Fruit fly (Drosophila melanogaster): ENCODE data around the gene CG32548.

CG32548 gene

DNA sequence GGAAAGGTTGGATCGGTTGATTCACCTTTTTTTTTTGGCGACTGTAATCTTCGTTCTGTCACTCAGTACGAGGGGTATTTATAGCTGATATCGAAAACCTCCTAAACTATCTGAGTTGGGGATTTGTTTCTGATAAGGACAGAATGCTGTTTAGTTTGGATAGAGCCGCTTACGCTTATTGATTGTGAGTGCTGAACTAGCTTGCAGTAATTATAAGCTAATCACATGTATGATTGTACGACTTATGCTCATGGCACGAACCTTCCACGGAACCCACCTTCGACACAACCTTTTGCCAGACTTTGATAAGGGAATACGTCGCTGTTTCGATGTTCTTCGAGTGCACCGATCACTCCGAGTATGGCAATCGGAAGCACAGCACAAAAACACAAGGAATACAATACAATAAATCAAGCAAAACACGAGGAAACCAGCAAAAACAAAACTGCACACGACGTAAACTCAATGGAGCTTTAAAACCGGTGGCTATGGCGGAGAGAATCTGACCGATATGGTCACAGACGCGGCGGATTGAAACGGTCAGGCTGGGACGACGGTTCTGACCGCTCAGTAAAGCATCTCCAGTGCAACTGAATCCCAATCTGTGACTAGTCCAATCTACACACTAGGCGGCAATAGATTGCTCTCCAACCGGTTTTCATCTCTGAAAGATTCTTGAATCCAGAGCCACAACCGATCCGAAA, 46.1 kb upstream of the CG32548 start, which contains the start of gene psh (continued):
- no peak for TF ChIP-seq CG16863 (GFP tag; optimal IDR thresholded peaks at IDR 0.05)
- TF ChIP-seq CG10543 (GFP tag; optimal IDR thresholded peaks at IDR 0.05), result no peak
- TF ChIP-seq Poxn (GFP tag; IDR thresholded peaks at IDR 0.05), result no peak
- peak; percentile 23 for TF ChIP-seq sug (tag; optimal IDR thresholded peaks at IDR 0.05)
- no peak for TF ChIP-seq cato (GFP tag; optimal IDR thresholded peaks at IDR 0.05; ENCODE audit: borderline replicate concordance)
- TF ChIP-seq CG2120 (GFP tag; optimal IDR thresholded peaks at IDR 0.05), result no peak
- TF ChIP-seq CG4617 (GFP tag; optimal IDR thresholded peaks at IDR 0.05; ENCODE audit: borderline replicate concordance), result no peak
- no peak for TF ChIP-seq CG9609 (GFP tag; optimal IDR thresholded peaks at IDR 0.05)
- TF ChIP-seq zf30C (GFP tag; optimal IDR thresholded peaks at IDR 0.05), result no peak
- TF ChIP-seq Atf-2 (GFP tag; optimal IDR thresholded peaks at IDR 0.05), result no peak
- no peak for TF ChIP-seq Hmr (GFP tag; optimal IDR thresholded peaks at IDR 0.05)
- no peak for TF ChIP-seq sisA (GFP tag; IDR thresholded peaks at IDR 0.05)
- no peak for TF ChIP-seq CG31365 (tag; optimal IDR thresholded peaks at IDR 0.05)
- TF ChIP-seq CG1832 (GFP tag; optimal IDR thresholded peaks at IDR 0.05), result no peak
- TF ChIP-seq HLH54F (GFP tag; optimal IDR thresholded peaks at IDR 0.05), result no peak
- no peak for TF ChIP-seq Sox102F (GFP tag; optimal IDR thresholded peaks at IDR 0.05)
- no peak for TF ChIP-seq Neu2 (GFP tag; optimal IDR thresholded peaks at IDR 0.05; ENCODE audit: borderline replicate concordance)
- TF ChIP-seq Doc2 (GFP tag; IDR thresholded peaks at IDR 0.05), result no peak
- peak in 1 of 2 experiments; percentile 66 for TF ChIP-seq Hr78 (GFP tag; optimal IDR thresholded peaks at IDR 0.05)
- TF ChIP-seq otp (GFP tag; IDR thresholded peaks at IDR 0.05), result no peak
- TF ChIP-seq CG17359 (tag; optimal IDR thresholded peaks at IDR 0.05), result no peak
- no peak for TF ChIP-seq shn (GFP tag; optimal IDR thresholded peaks at IDR 0.05)
- no peak for TF ChIP-seq Atf6 (GFP tag; IDR thresholded peaks at IDR 0.05)
- TF ChIP-seq Nf-YA (GFP tag; IDR thresholded peaks at IDR 0.05), result no peak
- TF ChIP-seq Deaf1 (tag; optimal IDR thresholded peaks at IDR 0.05), result peak; percentile 13
- TF ChIP-seq CG12942 (GFP tag; optimal IDR thresholded peaks at IDR 0.05), result no peak
- TF ChIP-seq Vsx1 (GFP tag; optimal IDR thresholded peaks at IDR 0.05), result peak; percentile 4
- TF ChIP-seq stc (GFP tag; IDR thresholded peaks at IDR 0.05), result no peak
- TF ChIP-seq Spps (tag; optimal IDR thresholded peaks at IDR 0.05), result no peak
- no peak for TF ChIP-seq CTCF (GFP tag; optimal IDR thresholded peaks at IDR 0.05)
- no peak for TF ChIP-seq nau (GFP tag; optimal IDR thresholded peaks at IDR 0.05)
- no peak for TF ChIP-seq Lim3 (GFP tag; IDR thresholded peaks at IDR 0.05)
- TF ChIP-seq BEAF-32 (GFP tag; optimal IDR thresholded peaks at IDR 0.05), result no peak
- no peak for TF ChIP-seq BtbVII (GFP tag; optimal IDR thresholded peaks at IDR 0.05)
- no peak for TF ChIP-seq dmrt99B (tag; optimal IDR thresholded peaks at IDR 0.05)
- TF ChIP-seq ase (GFP tag; IDR thresholded peaks at IDR 0.05), result no peak
- TF ChIP-seq cwo (GFP tag; optimal IDR thresholded peaks at IDR 0.05), result no peak
- no peak for TF ChIP-seq Pdp1 (GFP tag; optimal IDR thresholded peaks at IDR 0.05)
- TF ChIP-seq tna (GFP tag; IDR thresholded peaks at IDR 0.05; ENCODE audit: partially characterized antibody), result no peak
- TF ChIP-seq CG11695 (GFP tag; IDR thresholded peaks at IDR 0.05), result peak; percentile 70
- TF ChIP-seq Fer1 (GFP tag; optimal IDR thresholded peaks at IDR 0.05), result no peak
- TF ChIP-seq vvl (GFP tag; IDR thresholded peaks at IDR 0.05), result no peak
- peak; percentile 17 for TF ChIP-seq Ets65A (GFP tag)
- TF ChIP-seq CG11723 (GFP tag; optimal IDR thresholded peaks at IDR 0.05), result no peak
- TF ChIP-seq Abd-B (GFP tag; optimal IDR thresholded peaks at IDR 0.05), result no peak
- no peak for TF ChIP-seq ac (GFP tag; optimal IDR thresholded peaks at IDR 0.05)
- TF ChIP-seq CG18476 (GFP tag; optimal IDR thresholded peaks at IDR 0.05), result no peak
- TF ChIP-seq CG1603 (tag; optimal IDR thresholded peaks at IDR 0.05), result no peak
- no peak for TF ChIP-seq Nf-YB (GFP tag; optimal IDR thresholded peaks at IDR 0.05)
- no peak for TF ChIP-seq pho (GFP tag; optimal IDR thresholded peaks at IDR 0.05)

All from whole organism, embryonic.